Worm (Caenorhabditis elegans) whole organism, early embryonic: ENCODE measurements around the gene rpb-2.

Experiments used
- F13C5.2 ChIP-seq: sonication (generic microtip); optimal IDR thresholded peaks from 2 replicates; lab custom pipeline; 2017; ENCODE audit warnings: mild to moderate bottlenecking, missing genetic modification characterization, inconsistent platforms, missing compliant biosample characterization
- aly-1 ChIP-seq: sonication (generic microtip); optimal IDR thresholded peaks from 2 replicates; lab custom pipeline; 2016; ENCODE audit warnings: missing genetic modification characterization, missing compliant biosample characterization
- ama-1 ChIP-seq: fragments of 150-350 bp; optimal IDR thresholded peaks from 2 replicates; lab custom pipeline; 2014
- ceh-13 ChIP-seq: fragments of 200-800 bp; sonication (Bioruptor generic); optimal IDR thresholded peaks from 2 replicates; lab custom pipeline; 2018; ENCODE audit warnings: mild to moderate bottlenecking, missing genetic modification characterization, missing compliant biosample characterization
- ceh-36 ChIP-seq: sonication (generic microtip); optimal IDR thresholded peaks from 2 replicates; lab custom pipeline; 2016; ENCODE audit warnings: missing genetic modification characterization, inconsistent platforms, missing compliant biosample characterization
- ets-7 ChIP-seq: sonication (generic microtip); optimal IDR thresholded peaks from 2 replicates; lab custom pipeline; 2016; ENCODE audit warnings: missing genotype, missing genetic modification characterization, missing compliant biosample characterization
- flt-1 ChIP-seq: fragments of 200-800 bp; sonication (Bioruptor generic); IDR thresholded peaks from 2 replicates; pipeline ENCODE4 v1.3.6; 2022; ENCODE audit warnings: missing genetic modification characterization, missing compliant biosample characterization
- hmbx-1 ChIP-seq: sonication (generic microtip); optimal IDR thresholded peaks from 2 replicates; lab custom pipeline; 2016; ENCODE audit warnings: mild to moderate bottlenecking, missing genetic modification characterization, missing compliant biosample characterization
- hnd-1 ChIP-seq: sonication (generic microtip); optimal IDR thresholded peaks from 2 replicates; lab custom pipeline; 2016; ENCODE audit warnings: missing genetic modification characterization, missing compliant biosample characterization
- pes-1 ChIP-seq: fragments of 200-800 bp; sonication (Bioruptor generic); IDR thresholded peaks from 2 replicates; pipeline ENCODE4 v1.3.6; 2022; ENCODE audit warnings: missing genetic modification reagents, missing genetic modification characterization, missing compliant biosample characterization
- sea-1 ChIP-seq: fragments of 200-800 bp; sonication (Bioruptor generic); conservative IDR thresholded peaks from 2 replicates; pipeline ENCODE4 v1.3.6; 2022; ENCODE audit warnings: missing genetic modification characterization, missing compliant biosample characterization
- tbx-11 ChIP-seq: fragments of 200-800 bp; sonication (Bioruptor generic); IDR thresholded peaks from 2 replicates; pipeline ENCODE4 v1.3.6; 2022; ENCODE audit warnings: missing genetic modification characterization, missing compliant biosample characterization
- tbx-37 ChIP-seq: fragments of 200-800 bp; sonication (Bioruptor generic); conservative IDR thresholded peaks from 2 replicates; pipeline ENCODE4 v1.3.6; 2022; ENCODE audit warnings: missing genetic modification reagents, missing genetic modification characterization, missing compliant biosample characterization
- tra-4 ChIP-seq: sonication (generic microtip); optimal IDR thresholded peaks from 2 replicates; lab custom pipeline; 2017; ENCODE audit warnings: missing genetic modification characterization, missing compliant biosample characterization

DNA sequence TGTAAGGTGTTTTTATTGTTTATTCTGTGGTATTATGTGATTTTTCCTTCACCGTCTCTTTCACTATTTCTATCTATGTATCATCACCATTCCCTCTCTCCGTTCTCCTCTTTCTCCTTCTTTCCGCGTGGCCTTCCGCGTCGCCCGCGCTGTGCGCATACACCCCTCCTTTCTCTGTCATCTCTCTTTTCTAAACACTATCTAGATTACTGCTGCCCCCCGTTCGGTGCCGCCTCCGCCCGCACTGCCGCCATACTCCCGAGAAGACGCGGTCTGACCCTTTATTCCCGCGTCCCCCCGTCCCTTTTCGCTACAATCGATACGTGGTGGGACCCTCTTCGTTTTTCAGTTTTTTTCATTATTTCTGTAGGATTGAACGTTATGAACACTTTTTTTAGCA, 9.3 kb downstream of the rpb-2 start:
- TF ChIP-seq sea-1 (GFP tag; lab: Robert Waterston, UW) (0 out of 2 replicates have a peak, but pooled peaks have one; percentile 25), ceh-13 (GFP tag; lab: Kevin White, UChicago) (no peak), flt-1 (GFP tag; lab: Robert Waterston, UW) (0 out of 2 replicates have a peak, but pooled peaks have one; percentile 6), tra-4 (tag; lab: Kevin White, UChicago) (no peak), tbx-11 (GFP tag; lab: Robert Waterston, UW) (no peak), ets-7 (tag; lab: Kevin White, UChicago) (no peak), pes-1 (no peak), aly-1 (tag; lab: Kevin White, UChicago) (peak; percentile 57), ama-1 (lab: Kevin White, UChicago) (no peak), hmbx-1 (tag; lab: Kevin White, UChicago) (no peak), tbx-37 (no peak), ceh-36 (tag; lab: Kevin White, UChicago) (no peak), F13C5.2 (tag; lab: Kevin White, UChicago) (peak; percentile 28), hnd-1 (tag; lab: Kevin White, UChicago) (no peak)
